Fruit fly (Drosophila melanogaster): ENCODE measurements around the gene Pig1.
A peak's percentile ranks its signal among the peaks of the same experiment; 100 is the strongest.

dm6 chrX:3294816-3295466, 45.9 kb upstream of the Pig1 start:
- no peak for TF ChIP-seq kay (GFP tag; ENCODE audit: borderline replicate concordance)
- TF ChIP-seq cic (GFP tag; optimal IDR thresholded peaks at IDR 0.05): no peak
- peak; percentile 82 for TF ChIP-seq CG7045 (GFP tag; optimal IDR thresholded peaks at IDR 0.05)
- no peak for TF ChIP-seq ovo (GFP tag; optimal IDR thresholded peaks at IDR 0.05)
- no peak for TF ChIP-seq cnc (optimal IDR thresholded peaks at IDR 0.05)
- TF ChIP-seq CG7101 (tag; optimal IDR thresholded peaks at IDR 0.05): peak; percentile 83
- TF ChIP-seq Crg-1 (GFP tag; optimal IDR thresholded peaks at IDR 0.05): peak; percentile 34
- peak; percentile 59 for TF ChIP-seq Mnt (GFP tag; optimal IDR thresholded peaks at IDR 0.05)
- TF ChIP-seq CG11617 (GFP tag; optimal IDR thresholded peaks at IDR 0.05): peak; percentile 69
- peak; percentile 74 for TF ChIP-seq Hr96 (GFP tag; optimal IDR thresholded peaks at IDR 0.05)
- peak; percentile 57 for TF ChIP-seq pad (GFP tag; optimal IDR thresholded peaks at IDR 0.05)
- peak; percentile 55 for TF ChIP-seq tj (GFP tag; optimal IDR thresholded peaks at IDR 0.05)
- peak; percentile 84 for TF ChIP-seq CG14711 (tag; optimal IDR thresholded peaks at IDR 0.05)
- TF ChIP-seq CG5204 (GFP tag; optimal IDR thresholded peaks at IDR 0.05): peak; percentile 62
